Worm (Caenorhabditis elegans): ENCODE measurements around the gene ZK84.2.

ce11 chrII:6031106-6031505 is 16.9 kb downstream of the ZK84.2 start, which contains the start of gene frpr-16:
- TF ChIP-seq lin-15B (tag; optimal IDR thresholded peaks at IDR 0.05) = no peak
- TF ChIP-seq unc-39 (tag; optimal IDR thresholded peaks at IDR 0.05) = no peak
- no peak for TF ChIP-seq ceh-82 (tag; optimal IDR thresholded peaks at IDR 0.05)
- TF ChIP-seq mml-1 (tag; optimal IDR thresholded peaks at IDR 0.05) = no peak
- TF ChIP-seq fkh-10 (GFP tag; optimal IDR thresholded peaks at IDR 0.05) = no peak
- no peak for TF ChIP-seq zag-1 (tag; optimal IDR thresholded peaks at IDR 0.05)
- no peak for TF ChIP-seq pha-4 (tag; optimal IDR thresholded peaks at IDR 0.05)
- no peak for TF ChIP-seq ztf-11 (tag; optimal IDR thresholded peaks at IDR 0.05)
- no peak for TF ChIP-seq ama-1 (optimal IDR thresholded peaks at IDR 0.05)
- TF ChIP-seq nhr-28 (tag; optimal IDR thresholded peaks at IDR 0.05) = no peak
